Worm (Caenorhabditis elegans): ENCODE measurements around the gene sdhb-1.

ce11 chrII:9358230-9358629, 5.7 kb upstream of the sdhb-1 start, which contains the start of gene mel-11:
- no peak for TF ChIP-seq him-1 (tag; optimal IDR thresholded peaks at IDR 0.05)
- TF ChIP-seq W03F9.2 (tag; optimal IDR thresholded peaks at IDR 0.05): no peak
